Fruit fly (Drosophila melanogaster) whole organism, prepupa: Measurements from ENCODE around the gene PK2-R1.

Experiments used
- OdsH ChIP-seq: fragments of 200-800 bp; sonication (Bioruptor generic); optimal IDR thresholded peaks from 3 replicates; lab custom pipeline; 2016; ENCODE audit warnings: missing biosample characterization, missing genetic modification characterization
- spab ChIP-seq: fragments of 200-800 bp; sonication (Bioruptor generic); optimal IDR thresholded peaks from 2 replicates; lab custom pipeline; 2017; ENCODE audit warnings: missing biosample characterization, mild to moderate bottlenecking, missing genetic modification characterization, missing genetic modification reagents

- TF ChIP-seq OdsH (GFP tag; lab: Kevin White, UChicago) (no peak), spab (no peak)
Observed at dm6 chr3R:13353373-13353772, 15.2 kb downstream of the PK2-R1 start, which contains the start of gene mthl12.
